Worm (Caenorhabditis elegans) whole organism, L3 larva: ENCODE results near the gene R13A5.10.

Source experiments
- ama-1 ChIP-seq: fragments of 150-350 bp; optimal IDR thresholded peaks from 2 replicates; lab custom pipeline; 2018
- daf-12 ChIP-seq: fragments of 150-350 bp; optimal IDR thresholded peaks from 2 replicates; lab custom pipeline; 2014; ENCODE audit warnings: missing biosample characterization, missing genetic modification reagents, missing genetic modification characterization
- elt-1 ChIP-seq: fragments of 150-350 bp; optimal IDR thresholded peaks from 2 replicates; lab custom pipeline; 2014; ENCODE audit warnings: missing biosample characterization, missing genetic modification characterization
- lin-39 ChIP-seq: fragments of 150-350 bp; optimal IDR thresholded peaks from 2 replicates; lab custom pipeline; 2018; ENCODE audit warnings: missing biosample characterization, missing genetic modification reagents, missing genetic modification characterization
- nhr-11 ChIP-seq: fragments of 150-350 bp; optimal IDR thresholded peaks from 2 replicates; lab custom pipeline; 2014; ENCODE audit warnings: missing biosample characterization, missing genetic modification characterization
- nhr-23 ChIP-seq: fragments of 150-350 bp; optimal IDR thresholded peaks from 2 replicates; lab custom pipeline; 2014; ENCODE audit warnings: missing biosample characterization, missing genetic modification reagents, missing genetic modification characterization
- nhr-237 ChIP-seq: fragments of 150-350 bp; optimal IDR thresholded peaks from 2 replicates; lab custom pipeline; 2014; ENCODE audit warnings: missing biosample characterization, missing genetic modification characterization
- pha-4 ChIP-seq: fragments of 150-350 bp; optimal IDR thresholded peaks from 2 replicates; lab custom pipeline; 2014; ENCODE audit warnings: missing biosample characterization, missing genetic modification reagents, missing genetic modification characterization
- pqm-1 ChIP-seq: fragments of 150-350 bp; optimal IDR thresholded peaks from 2 replicates; lab custom pipeline; 2017; ENCODE audit warnings: missing biosample characterization, missing genetic modification characterization, inconsistent platforms
- unc-39 ChIP-seq: sonication (generic microtip); optimal IDR thresholded peaks from 4 replicates; lab custom pipeline; 2017; ENCODE audit warnings: missing biosample characterization, missing genetic modification characterization

- no peak for TF ChIP-seq nhr-237 (tag; lab: Kevin White, UChicago)
- TF ChIP-seq elt-1 = no peak
- no peak for TF ChIP-seq ama-1
- TF ChIP-seq pqm-1 (tag; lab: Kevin White, UChicago) = no peak
- TF ChIP-seq pha-4 (tag; lab: Kevin White, UChicago) = no peak
- TF ChIP-seq lin-39 = no peak
- no peak for TF ChIP-seq daf-12 (tag; lab: Kevin White, UChicago)
- TF ChIP-seq unc-39 (tag; lab: Kevin White, UChicago) = no peak
- no peak for TF ChIP-seq nhr-11 (tag; lab: Kevin White, UChicago)
- no peak for TF ChIP-seq nhr-23
Observed at ce11 chrIII:7542037-7542436, 40.7 kb downstream of the R13A5.10 start.
